Worm (Caenorhabditis elegans): ENCODE data around the gene agxt-1.

DNA sequence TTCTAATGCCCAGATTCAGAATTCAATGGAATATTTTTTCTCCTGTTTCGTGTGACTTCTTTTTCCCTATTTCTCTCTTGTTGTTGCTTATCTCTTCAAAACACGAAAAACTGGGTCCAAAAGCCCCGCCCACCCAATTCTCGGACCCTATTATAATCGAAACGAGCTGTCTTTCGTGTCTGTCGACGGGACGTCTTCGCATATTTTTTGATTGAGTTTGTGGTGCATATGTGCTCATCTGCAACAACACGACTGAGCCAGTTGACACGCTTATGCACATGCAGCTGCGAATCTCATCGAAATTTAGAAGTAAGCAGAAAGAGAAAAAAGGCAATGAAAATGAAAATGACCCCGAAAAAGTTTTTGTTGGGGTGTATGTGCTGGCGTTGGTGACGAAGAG, 14.5 kb upstream of the agxt-1 start:
- TF ChIP-seq ztf-28 (GFP tag; IDR thresholded peaks at IDR 0.05) (no peak), sdz-38 (tag; optimal IDR thresholded peaks at IDR 0.05) (no peak)

All from whole organism, young adult.